Worm (Caenorhabditis elegans) whole organism, midembryonic: ENCODE data around the gene F58E6.13.

Experiments
- T22C8.4 ChIP-seq: fragments of 200-800 bp; sonication (Bioruptor generic); IDR thresholded peaks from 2 replicates; pipeline ENCODE4 v1.3.6; 2022; ENCODE audit warnings: missing genetic modification characterization, missing compliant biosample characterization
- cog-1 ChIP-seq: sonication (generic microtip); optimal IDR thresholded peaks from 2 replicates; lab custom pipeline; 2016; ENCODE audit warnings: missing genetic modification characterization, missing compliant biosample characterization
- flt-1 ChIP-seq: fragments of 200-800 bp; sonication (Bioruptor generic); IDR thresholded peaks from 2 replicates; pipeline ENCODE4 v1.3.6; 2022; ENCODE audit warnings: missing genetic modification characterization, missing compliant biosample characterization
- klf-2 ChIP-seq: fragments of 200-800 bp; sonication (Bioruptor generic); conservative IDR thresholded peaks from 2 replicates; pipeline ENCODE4 v1.3.6; 2022; ENCODE audit warnings: missing genetic modification reagents, missing genetic modification characterization, missing compliant biosample characterization
- med-1 ChIP-seq: sonication (generic microtip); optimal IDR thresholded peaks from 2 replicates; lab custom pipeline; 2017; ENCODE audit warnings: missing genetic modification characterization, mild to moderate bottlenecking, missing compliant biosample characterization, antibody characterized with exemption, missing genetic modification reagents; ENCODE audit not compliant: insufficient read depth
- ref-1 ChIP-seq: fragments of 200-800 bp; sonication (Bioruptor generic); conservative IDR thresholded peaks from 2 replicates; pipeline ENCODE4 v1.3.6; 2022; ENCODE audit warnings: missing genetic modification reagents, missing genetic modification characterization, missing compliant biosample characterization
- tab-1 ChIP-seq: fragments of 200-800 bp; sonication (Bioruptor generic); IDR thresholded peaks from 2 replicates; pipeline ENCODE4 v1.3.6; 2022; ENCODE audit warnings: missing genetic modification characterization, missing compliant biosample characterization
- ztf-23 ChIP-seq: fragments of 200-800 bp; sonication (Bioruptor generic); IDR thresholded peaks from 2 replicates; pipeline ENCODE4 v1.3.6; 2022; ENCODE audit warnings: missing genetic modification reagents, missing genetic modification characterization, missing compliant biosample characterization
- ztf-29 ChIP-seq: fragments of 200-800 bp; sonication (Bioruptor generic); IDR thresholded peaks from 2 replicates; pipeline ENCODE4 v1.3.6; 2022; ENCODE audit warnings: missing genetic modification reagents, missing genetic modification characterization, missing compliant biosample characterization

Gene F58E6.13

ce11 chrV:9744934-9745333, at the start of gene F58E6.13:
TSS of gene F58E6.13 (plus strand) at chrV:9745234.
- TF ChIP-seq cog-1 (tag; lab: Kevin White, UChicago) (no peak), ref-1 (no peak), klf-2 (GFP tag; lab: Robert Waterston, UW) (no peak), tab-1 (GFP tag; lab: Robert Waterston, UW) (no peak), ztf-29 (GFP tag; lab: Robert Waterston, UW) (no peak), med-1 (GFP tag; lab: Kevin White, UChicago) (no peak), ztf-23 (GFP tag; lab: Robert Waterston, UW) (no peak), T22C8.4 (GFP tag; lab: Robert Waterston, UW) (no peak), flt-1 (GFP tag; lab: Robert Waterston, UW) (no peak)

DNA sequence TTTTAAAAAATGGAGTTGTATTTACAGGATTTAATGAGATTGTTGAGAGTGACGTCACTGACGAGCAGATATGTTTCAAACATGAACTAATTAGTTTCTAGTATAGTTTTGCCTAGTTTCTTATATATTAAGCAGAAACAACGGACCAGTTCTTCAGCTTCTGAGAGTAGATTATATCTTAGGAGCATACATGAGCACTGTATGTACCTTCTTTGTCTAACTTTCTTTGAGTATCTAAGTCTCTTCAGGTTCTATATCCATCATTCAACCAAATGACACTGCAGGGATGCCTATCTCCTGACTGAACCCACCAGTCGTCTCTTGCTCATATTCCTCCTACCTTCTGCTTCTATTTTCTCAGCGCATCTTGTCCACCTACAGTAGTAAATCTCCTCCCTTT, 48.3 kb upstream of the F58E6.13 start, which contains the start of gene her-1:
Gene her-1 (plus strand): TSS at position 301 of the 400 bp plus-strand sequence.
- TF ChIP-seq flt-1 (GFP tag; lab: Robert Waterston, UW) (no peak), T22C8.4 (GFP tag; lab: Robert Waterston, UW) (no peak), tab-1 (GFP tag; lab: Robert Waterston, UW) (no peak), ztf-23 (GFP tag; lab: Robert Waterston, UW) (no peak), ztf-29 (GFP tag; lab: Robert Waterston, UW) (no peak), ref-1 (no peak), cog-1 (tag; lab: Kevin White, UChicago) (no peak), med-1 (GFP tag; lab: Kevin White, UChicago) (no peak), klf-2 (GFP tag; lab: Robert Waterston, UW) (no peak)

ce11 chrV:9699216-9699615, 45.8 kb upstream of the F58E6.13 start:
- TF ChIP-seq ref-1 = no peak
- no peak for TF ChIP-seq flt-1 (GFP tag; lab: Robert Waterston, UW)
- no peak for TF ChIP-seq cog-1 (tag; lab: Kevin White, UChicago)
- no peak for TF ChIP-seq ztf-29 (GFP tag; lab: Robert Waterston, UW)
- TF ChIP-seq tab-1 (GFP tag; lab: Robert Waterston, UW) = no peak
- TF ChIP-seq med-1 (GFP tag; lab: Kevin White, UChicago) = no peak
- TF ChIP-seq ztf-23 (GFP tag; lab: Robert Waterston, UW) = no peak
- no peak for TF ChIP-seq klf-2 (GFP tag; lab: Robert Waterston, UW)
- TF ChIP-seq T22C8.4 (GFP tag; lab: Robert Waterston, UW) = no peak

DNA sequence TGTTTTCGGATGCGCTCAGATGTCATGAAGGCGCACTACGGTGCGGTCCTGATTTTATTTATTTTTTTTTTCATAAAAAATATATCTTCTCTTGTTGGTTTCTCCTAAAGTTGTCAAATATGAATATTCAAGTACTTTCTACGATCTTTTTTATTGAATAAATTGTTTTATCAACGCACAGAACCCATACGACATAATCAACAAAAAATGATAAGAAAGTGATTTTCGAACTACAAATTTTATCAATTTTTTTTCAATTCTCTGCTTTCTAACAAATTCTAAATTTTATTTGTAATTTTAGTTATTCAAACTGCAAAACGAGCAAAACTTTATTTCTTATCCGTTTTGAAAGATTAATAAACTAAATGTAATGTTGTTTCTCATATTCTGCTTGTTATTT, 43.2 kb upstream of the F58E6.13 start:
- no peak for TF ChIP-seq klf-2 (GFP tag; lab: Robert Waterston, UW)
- no peak for TF ChIP-seq flt-1 (GFP tag; lab: Robert Waterston, UW)
- TF ChIP-seq ztf-29 (GFP tag; lab: Robert Waterston, UW) = no peak
- no peak for TF ChIP-seq tab-1 (GFP tag; lab: Robert Waterston, UW)
- no peak for TF ChIP-seq T22C8.4 (GFP tag; lab: Robert Waterston, UW)
- TF ChIP-seq cog-1 (tag; lab: Kevin White, UChicago) = no peak
- TF ChIP-seq ztf-23 (GFP tag; lab: Robert Waterston, UW) = no peak
- TF ChIP-seq ref-1 = no peak

ce11 chrV:9702755-9703154, 42.3 kb upstream of the F58E6.13 start, which contains the start of gene xbx-6:
TSS of gene xbx-6 (plus strand) at chrV:9703055.
- TF ChIP-seq T22C8.4 (GFP tag; lab: Robert Waterston, UW) (no peak), klf-2 (GFP tag; lab: Robert Waterston, UW) (no peak), ztf-29 (GFP tag; lab: Robert Waterston, UW) (no peak), tab-1 (GFP tag; lab: Robert Waterston, UW) (no peak), med-1 (GFP tag; lab: Kevin White, UChicago) (no peak), cog-1 (tag; lab: Kevin White, UChicago) (no peak)

DNA sequence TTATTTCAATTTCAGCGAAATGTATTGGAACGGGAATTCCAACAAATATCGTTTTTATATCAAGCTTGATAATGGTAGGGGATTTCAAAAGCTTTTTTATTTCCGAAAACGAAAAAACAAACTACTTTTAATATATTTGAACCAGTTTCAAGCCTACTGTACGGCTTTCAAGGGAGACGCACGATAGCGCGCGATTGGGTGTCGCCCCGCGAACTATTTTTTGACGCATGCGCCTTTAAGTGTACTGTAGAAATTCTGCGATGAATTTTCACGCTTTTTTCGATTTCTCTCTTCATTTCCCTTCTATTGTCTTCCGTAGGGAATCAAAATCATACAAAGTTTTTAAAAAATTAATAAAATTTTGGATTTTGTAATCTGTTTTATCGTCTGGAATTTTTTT, 41.5 kb upstream of the F58E6.13 start:
- TF ChIP-seq med-1 (GFP tag; lab: Kevin White, UChicago) = no peak
- TF ChIP-seq T22C8.4 (GFP tag; lab: Robert Waterston, UW) = no peak
- TF ChIP-seq ztf-29 (GFP tag; lab: Robert Waterston, UW) = no peak
- TF ChIP-seq cog-1 (tag; lab: Kevin White, UChicago) = no peak

DNA sequence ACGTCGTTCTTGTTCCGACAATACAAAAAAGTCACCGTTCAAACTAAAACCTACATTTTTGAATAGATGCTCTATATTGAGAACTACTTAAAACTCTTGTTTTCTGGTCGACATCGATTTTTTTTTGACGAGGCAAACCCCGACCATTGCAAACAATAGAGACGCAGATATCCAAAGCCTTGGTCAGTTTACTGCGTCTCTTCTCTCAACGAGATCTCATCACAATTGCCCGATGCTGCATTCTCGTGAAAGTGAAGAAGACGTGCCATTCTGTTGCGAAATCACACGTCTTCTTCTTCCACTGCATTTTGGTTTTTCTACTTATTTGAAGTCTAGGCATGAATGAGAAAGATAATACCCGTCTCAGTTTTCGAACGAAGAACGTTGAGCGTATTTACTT, 40.6 kb upstream of the F58E6.13 start:
- TF ChIP-seq tab-1 (GFP tag; lab: Robert Waterston, UW) (no peak), T22C8.4 (GFP tag; lab: Robert Waterston, UW) (peak; percentile 41; the same call in 1 of the 2 replicates), cog-1 (tag; lab: Kevin White, UChicago) (peak; percentile 8), ztf-29 (GFP tag; lab: Robert Waterston, UW) (no peak), med-1 (GFP tag; lab: Kevin White, UChicago) (no peak), flt-1 (GFP tag; lab: Robert Waterston, UW) (no peak), ztf-23 (GFP tag; lab: Robert Waterston, UW) (no peak), ref-1 (no peak), klf-2 (GFP tag; lab: Robert Waterston, UW) (no peak)

DNA sequence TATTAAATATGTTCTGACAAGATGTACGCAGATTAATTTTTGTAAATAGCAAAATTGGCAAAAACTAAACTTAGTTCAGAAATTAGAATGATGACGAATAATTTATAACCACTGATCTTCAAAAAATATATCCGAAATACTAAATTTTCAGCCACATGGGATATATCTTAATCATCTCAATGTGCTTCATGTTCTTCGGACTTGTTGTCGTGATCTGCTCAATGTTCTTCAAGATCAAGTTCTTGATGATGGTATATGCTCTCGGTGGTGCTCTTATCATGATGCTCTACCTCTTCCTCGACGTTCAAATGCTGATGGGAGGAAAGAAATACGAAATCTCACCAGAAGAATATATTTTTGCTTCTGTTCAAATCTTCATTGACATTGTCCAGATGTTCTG, 38.4 kb upstream of the F58E6.13 start:
- no peak for TF ChIP-seq tab-1 (GFP tag; lab: Robert Waterston, UW)

DNA sequence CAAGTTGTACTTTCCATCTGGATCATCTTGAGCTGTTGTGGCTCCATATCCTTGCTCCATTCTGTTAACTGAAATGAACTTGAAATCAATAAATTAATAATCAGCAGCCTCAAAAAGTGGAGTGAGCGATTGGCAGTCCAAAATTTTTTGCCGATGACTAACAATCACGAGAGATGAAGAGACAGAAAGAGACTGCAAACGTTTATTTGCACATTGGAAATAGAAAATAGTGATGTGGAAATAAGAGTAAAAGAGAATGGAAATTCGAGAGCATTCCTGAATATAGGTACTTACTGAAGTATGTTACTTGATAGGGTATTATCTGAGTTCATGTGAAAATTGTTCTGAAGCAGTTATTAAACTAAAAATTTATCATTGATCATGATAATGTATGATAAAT, 35.3 kb upstream of the F58E6.13 start, which contains the start of gene tag-120:
Gene tag-120 (minus strand): TSS at position 68 of the 400 bp plus-strand sequence.
- TF ChIP-seq klf-2 (GFP tag; lab: Robert Waterston, UW) (no peak), ztf-23 (GFP tag; lab: Robert Waterston, UW) (no peak), cog-1 (tag; lab: Kevin White, UChicago) (no peak), ztf-29 (GFP tag; lab: Robert Waterston, UW) (no peak), flt-1 (GFP tag; lab: Robert Waterston, UW) (no peak), ref-1 (no peak), tab-1 (GFP tag; lab: Robert Waterston, UW) (no peak), med-1 (GFP tag; lab: Kevin White, UChicago) (no peak), T22C8.4 (GFP tag; lab: Robert Waterston, UW) (no peak)
